Fruit fly (Drosophila melanogaster): ENCODE measurements around the gene IntS14.

Gene IntS14

DNA sequence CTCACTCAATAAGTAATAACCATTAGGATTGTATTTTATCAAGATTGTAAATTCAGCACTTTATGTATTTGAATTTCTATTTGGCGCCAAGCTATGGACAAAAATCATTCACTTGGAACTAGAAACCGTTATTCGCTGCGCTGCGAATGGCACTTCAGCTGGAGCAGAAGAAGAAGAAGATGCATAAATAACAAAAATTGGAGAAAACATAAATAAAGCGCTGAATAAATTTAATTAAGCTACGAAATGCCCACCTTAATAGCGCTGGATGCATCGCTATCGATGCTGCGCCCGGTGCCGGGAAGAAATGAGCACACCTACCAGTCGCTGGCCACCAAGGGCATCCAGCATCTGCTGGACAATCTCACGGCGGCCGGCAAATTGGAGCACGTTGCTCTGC is at the start of gene IntS14:
TSS of gene IntS14 (plus strand) at position 150 of the 400 bp plus-strand sequence.
- TF ChIP-seq CG12605 (GFP tag; IDR thresholded peaks at IDR 0.05) (no peak), CG15710 (tag; optimal IDR thresholded peaks at IDR 0.05) (no peak), Pif1B (GFP tag; optimal IDR thresholded peaks at IDR 0.05) (no peak), CG14655 (GFP tag; optimal IDR thresholded peaks at IDR 0.05) (no peak), CG10348 (GFP tag; IDR thresholded peaks at IDR 0.05) (no peak), EcR (GFP tag; optimal IDR thresholded peaks at IDR 0.05) (no peak), rn (GFP tag; IDR thresholded peaks at IDR 0.05) (no peak), CG32121 (GFP tag; IDR thresholded peaks at IDR 0.05) (no peak)

DNA sequence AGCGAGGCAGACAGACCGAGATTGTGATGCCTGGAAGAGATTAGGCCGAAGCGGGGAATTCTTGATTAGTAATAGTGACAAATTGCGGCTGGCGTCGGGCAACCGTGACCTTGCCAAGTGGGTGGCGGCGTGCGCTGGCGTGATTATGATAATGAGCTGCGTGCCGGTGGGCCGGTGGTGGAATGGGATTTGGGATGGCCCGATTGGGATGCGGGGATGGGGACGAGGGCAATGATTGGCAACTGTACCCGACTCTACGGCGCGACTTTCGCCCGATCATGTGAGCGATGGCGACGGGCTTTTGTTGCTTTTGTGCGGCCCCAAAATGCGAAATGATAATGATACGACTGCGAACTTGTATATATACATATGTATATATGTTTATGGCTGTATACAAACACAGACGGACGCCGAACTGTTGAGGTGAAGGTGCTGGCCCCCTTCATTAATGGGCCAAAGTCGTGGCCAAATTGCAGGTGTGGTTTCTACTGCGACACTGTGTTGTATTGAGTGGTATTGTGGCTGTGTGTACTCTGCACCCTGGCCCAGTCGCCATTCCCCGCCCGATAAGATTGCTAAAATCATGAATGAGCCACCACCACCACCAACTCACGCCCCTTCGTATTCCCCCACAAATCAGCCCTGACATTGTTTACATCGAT is 47.5 kb upstream of the IntS14 start:
- TF ChIP-seq CG14655 (GFP tag; optimal IDR thresholded peaks at IDR 0.05) = no peak

DNA sequence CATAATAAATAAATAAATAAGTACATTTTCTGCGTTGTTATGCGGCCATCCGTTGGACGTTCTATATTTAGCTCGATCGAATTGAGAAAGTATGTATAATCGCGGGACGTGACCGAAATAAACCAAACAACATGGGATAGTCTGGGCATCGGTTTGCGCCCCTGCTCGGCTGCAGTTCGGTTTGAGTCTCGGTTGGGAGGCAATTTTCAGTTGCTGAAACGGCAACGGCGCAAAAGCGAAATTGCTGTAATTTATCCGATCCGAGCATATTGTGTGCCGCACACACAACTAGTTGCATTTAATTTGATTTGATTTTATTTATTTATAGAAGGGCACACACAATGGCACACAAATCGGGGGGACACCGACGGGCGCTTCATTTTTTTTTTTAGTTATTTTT is 46.1 kb upstream of the IntS14 start:
- TF ChIP-seq CG12605 (GFP tag; IDR thresholded peaks at IDR 0.05) = 0 out of 2 replicates have a peak, but pooled peaks have one; percentile 11
- TF ChIP-seq CG4496 (GFP tag; IDR thresholded peaks at IDR 0.05) = no peak
- TF ChIP-seq CG32121 (GFP tag; IDR thresholded peaks at IDR 0.05) = peak; percentile 44; the same call in 1 of the 2 replicates
- TF ChIP-seq fd96Ca (GFP tag; IDR thresholded peaks at IDR 0.05) = no peak
- TF ChIP-seq Pif1B (GFP tag; optimal IDR thresholded peaks at IDR 0.05) = no peak
- TF ChIP-seq CG14655 (GFP tag; optimal IDR thresholded peaks at IDR 0.05) = peak; percentile 57

DNA sequence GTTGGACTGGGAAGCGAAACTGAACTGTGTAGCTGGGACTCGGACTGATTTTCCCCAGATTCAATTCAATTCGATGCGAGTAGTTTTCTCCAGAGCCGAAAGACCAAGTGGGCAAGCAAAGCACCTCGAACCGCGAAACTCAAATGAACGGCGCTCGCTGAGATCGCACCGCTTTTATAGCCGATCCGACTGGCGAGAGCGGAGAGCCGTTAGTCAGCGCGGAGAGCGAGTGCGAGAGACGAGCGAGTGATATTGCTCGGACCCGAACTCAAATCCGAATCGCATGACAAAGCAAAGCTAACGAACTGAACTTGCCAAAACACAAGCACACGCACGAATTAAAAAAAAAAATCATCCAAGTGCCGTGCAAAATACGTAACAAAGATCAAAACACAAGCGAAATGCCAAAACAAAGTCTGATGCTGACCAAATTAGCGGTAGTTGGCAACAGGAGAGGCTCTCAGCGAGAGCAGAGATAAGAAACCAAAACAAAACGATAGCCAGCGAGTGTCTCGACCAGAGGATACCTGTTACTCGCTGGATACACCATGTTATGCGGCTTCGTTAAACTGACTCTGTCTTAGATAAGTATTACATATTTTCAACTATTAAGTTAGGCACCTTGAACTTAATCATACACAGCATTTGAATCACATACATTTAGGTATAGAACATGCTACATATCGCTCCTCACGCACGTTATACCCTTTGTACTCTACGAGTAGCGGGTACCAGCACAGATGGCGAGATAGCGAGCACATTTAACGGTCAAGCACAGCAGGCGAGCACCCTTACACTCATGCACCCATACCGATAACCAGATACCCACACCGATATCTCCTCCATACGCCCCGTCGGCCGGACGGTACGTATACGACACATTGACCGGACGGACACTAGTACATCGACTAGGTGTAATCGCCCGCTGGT is 45.1 kb upstream of the IntS14 start:
- TF ChIP-seq CG14655 (GFP tag; optimal IDR thresholded peaks at IDR 0.05) (peak; percentile 75), EcR (GFP tag; optimal IDR thresholded peaks at IDR 0.05) (peak; percentile 78), Snoo (tag; optimal IDR thresholded peaks at IDR 0.05) (peak; percentile 73), Pif1B (GFP tag; optimal IDR thresholded peaks at IDR 0.05) (peak; percentile 70), CG17806 (tag; optimal IDR thresholded peaks at IDR 0.05) (peak; percentile 61), gl (tag; optimal IDR thresholded peaks at IDR 0.05) (peak; percentile 36), Ets98B (GFP tag; IDR thresholded peaks at IDR 0.05) (peak; percentile 58), CG15710 (tag; optimal IDR thresholded peaks at IDR 0.05) (peak; percentile 62), CG12605 (GFP tag; IDR thresholded peaks at IDR 0.05) (peak; percentile 73), CG13204 (GFP tag; optimal IDR thresholded peaks at IDR 0.05) (no peak), CG32121 (GFP tag; IDR thresholded peaks at IDR 0.05) (peak; percentile 71), rn (GFP tag; IDR thresholded peaks at IDR 0.05) (peak; percentile 57), CG10348 (GFP tag; IDR thresholded peaks at IDR 0.05) (peak; percentile 45; the same call in 1 of the 2 replicates), CG9948 (tag; optimal IDR thresholded peaks at IDR 0.05) (peak; percentile 46), CG34367 (tag; optimal IDR thresholded peaks at IDR 0.05) (peak; percentile 41), fd96Ca (GFP tag; IDR thresholded peaks at IDR 0.05) (peak; percentile 88), Pif1A (GFP tag; optimal IDR thresholded peaks at IDR 0.05) (peak; percentile 59), CG4496 (GFP tag; IDR thresholded peaks at IDR 0.05) (peak; percentile 80), CG8301 (tag; optimal IDR thresholded peaks at IDR 0.05) (peak; percentile 74), CG8159 (tag; optimal IDR thresholded peaks at IDR 0.05) (peak; percentile 71), D1 (tag; optimal IDR thresholded peaks at IDR 0.05) (no peak)

DNA sequence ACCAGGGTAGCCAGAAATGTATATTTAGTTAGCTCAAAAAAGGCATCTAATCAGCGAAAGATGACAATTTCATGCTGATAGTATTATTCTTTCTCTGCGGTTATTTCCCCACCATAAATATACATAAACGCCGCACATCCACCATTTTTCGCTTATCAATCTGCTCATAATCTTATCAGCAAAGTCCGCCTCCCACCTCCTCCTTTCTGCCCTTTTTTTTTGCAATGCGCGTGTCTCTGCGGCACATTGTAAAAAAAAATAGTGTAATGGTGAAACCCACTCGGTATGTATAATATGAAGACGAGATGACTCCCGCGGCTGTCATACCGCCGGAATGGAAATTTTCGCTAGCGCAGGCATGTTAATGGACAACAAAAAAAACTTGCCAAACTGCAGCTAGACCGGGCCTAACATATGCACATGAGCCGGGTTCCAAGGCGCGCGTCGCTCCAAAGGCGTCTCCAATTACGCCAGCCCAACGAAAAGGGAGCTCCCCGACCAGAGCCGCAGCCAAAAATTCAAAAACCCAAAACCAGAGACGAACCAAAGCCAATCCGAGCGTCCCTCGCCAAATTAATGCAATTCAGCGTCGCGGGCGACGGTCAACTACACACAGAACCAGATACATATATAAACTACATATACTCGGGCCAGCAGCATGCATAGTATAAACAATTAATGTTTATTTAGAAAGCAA is 43.9 kb upstream of the IntS14 start:
- TF ChIP-seq CG32121 (GFP tag; IDR thresholded peaks at IDR 0.05) (no peak), CG14655 (GFP tag; optimal IDR thresholded peaks at IDR 0.05) (peak; percentile 24), EcR (GFP tag; optimal IDR thresholded peaks at IDR 0.05) (no peak), CG15710 (tag; optimal IDR thresholded peaks at IDR 0.05) (no peak), CG17806 (tag; optimal IDR thresholded peaks at IDR 0.05) (no peak), Pif1B (GFP tag; optimal IDR thresholded peaks at IDR 0.05) (no peak), CG4496 (GFP tag; IDR thresholded peaks at IDR 0.05) (peak; percentile 54; the same call in 1 of the 3 replicates), D1 (tag; optimal IDR thresholded peaks at IDR 0.05) (no peak)

DNA sequence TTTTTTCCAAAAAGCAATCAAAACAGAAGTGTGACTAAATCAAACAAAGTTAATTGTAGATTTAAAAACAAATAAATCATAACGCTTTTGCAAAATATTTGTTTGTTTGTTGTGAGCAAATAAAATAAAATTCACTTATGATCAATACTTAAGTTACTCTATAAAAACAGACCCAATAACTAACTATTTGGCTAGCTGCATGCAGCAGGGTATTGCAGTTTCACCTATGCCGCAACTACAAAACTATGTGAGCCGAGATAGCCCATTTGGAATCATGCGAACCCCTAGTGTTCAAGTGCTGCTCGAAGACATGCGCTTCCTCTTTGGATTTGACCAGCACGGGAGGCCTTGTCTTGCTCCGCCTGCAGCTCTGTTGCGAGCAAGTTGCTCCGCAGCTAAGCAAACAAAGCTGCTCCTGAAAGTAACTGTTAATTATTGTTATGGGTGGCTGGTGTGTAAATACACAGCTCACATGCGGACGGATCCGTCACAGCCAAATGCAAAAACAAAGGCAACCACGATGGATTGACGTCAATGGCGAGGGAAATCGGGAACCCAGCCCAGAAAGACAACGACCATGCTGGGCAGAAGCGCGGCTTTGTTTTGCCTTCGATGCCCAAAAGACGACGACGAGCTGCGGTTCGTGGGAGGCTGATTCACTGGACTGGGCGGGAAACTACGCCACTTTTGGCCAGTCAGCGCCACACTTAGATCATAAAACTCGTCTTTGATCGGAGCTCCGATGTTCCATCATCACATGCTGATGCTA is 42.1 kb upstream of the IntS14 start:
- TF ChIP-seq CG13204 (GFP tag; optimal IDR thresholded peaks at IDR 0.05) = no peak
- TF ChIP-seq Pif1A (GFP tag; optimal IDR thresholded peaks at IDR 0.05) = no peak
- no peak for TF ChIP-seq CG8301 (tag; optimal IDR thresholded peaks at IDR 0.05)
- TF ChIP-seq CG15710 (tag; optimal IDR thresholded peaks at IDR 0.05) = no peak
- no peak for TF ChIP-seq D1 (tag; optimal IDR thresholded peaks at IDR 0.05)
- TF ChIP-seq Pif1B (GFP tag; optimal IDR thresholded peaks at IDR 0.05) = no peak
- no peak for TF ChIP-seq rn (GFP tag; IDR thresholded peaks at IDR 0.05)
- TF ChIP-seq CG17806 (tag; optimal IDR thresholded peaks at IDR 0.05) = no peak
- no peak for TF ChIP-seq gl (tag; optimal IDR thresholded peaks at IDR 0.05)
- no peak for TF ChIP-seq Ets98B (GFP tag; IDR thresholded peaks at IDR 0.05)
